Fruit fly (Drosophila melanogaster): Measurements from ENCODE around the gene CG31668.

dm6 chr2L:2191404-2191803 is 14.6 kb downstream of the CG31668 start:
- TF ChIP-seq Abd-B (GFP tag; optimal IDR thresholded peaks at IDR 0.05) (no peak), h (GFP tag; optimal IDR thresholded peaks at IDR 0.05) (no peak), Sp1 (GFP tag; optimal IDR thresholded peaks at IDR 0.05) (no peak), psq (GFP tag; optimal IDR thresholded peaks at IDR 0.05) (no peak), br (GFP tag; optimal IDR thresholded peaks at IDR 0.05) (no peak), Myc (optimal IDR thresholded peaks at IDR 0.05) (no peak)

All from whole organism, wandering third instar larva.